Worm (Caenorhabditis elegans) whole organism, midembryonic: ENCODE data around the gene sid-2.

ENCODE experiments used
- T22C8.4 ChIP-seq: fragments of 200-800 bp; sonication (Bioruptor generic); IDR thresholded peaks from 2 replicates; pipeline ENCODE4 v1.3.6; 2022; ENCODE audit warnings: missing genetic modification characterization, missing compliant biosample characterization
- cog-1 ChIP-seq: sonication (generic microtip); optimal IDR thresholded peaks from 2 replicates; lab custom pipeline; 2016; ENCODE audit warnings: missing genetic modification characterization, missing compliant biosample characterization
- flt-1 ChIP-seq: fragments of 200-800 bp; sonication (Bioruptor generic); IDR thresholded peaks from 2 replicates; pipeline ENCODE4 v1.3.6; 2022; ENCODE audit warnings: missing genetic modification characterization, missing compliant biosample characterization
- klf-2 ChIP-seq: fragments of 200-800 bp; sonication (Bioruptor generic); conservative IDR thresholded peaks from 2 replicates; pipeline ENCODE4 v1.3.6; 2022; ENCODE audit warnings: missing genetic modification reagents, missing genetic modification characterization, missing compliant biosample characterization
- med-1 ChIP-seq: sonication (generic microtip); optimal IDR thresholded peaks from 2 replicates; lab custom pipeline; 2017; ENCODE audit warnings: missing genetic modification characterization, mild to moderate bottlenecking, missing compliant biosample characterization, antibody characterized with exemption, missing genetic modification reagents; ENCODE audit not compliant: insufficient read depth
- ref-1 ChIP-seq: fragments of 200-800 bp; sonication (Bioruptor generic); conservative IDR thresholded peaks from 2 replicates; pipeline ENCODE4 v1.3.6; 2022; ENCODE audit warnings: missing genetic modification reagents, missing genetic modification characterization, missing compliant biosample characterization
- tab-1 ChIP-seq: fragments of 200-800 bp; sonication (Bioruptor generic); IDR thresholded peaks from 2 replicates; pipeline ENCODE4 v1.3.6; 2022; ENCODE audit warnings: missing genetic modification characterization, missing compliant biosample characterization
- ztf-23 ChIP-seq: fragments of 200-800 bp; sonication (Bioruptor generic); IDR thresholded peaks from 2 replicates; pipeline ENCODE4 v1.3.6; 2022; ENCODE audit warnings: missing genetic modification reagents, missing genetic modification characterization, missing compliant biosample characterization
- ztf-29 ChIP-seq: fragments of 200-800 bp; sonication (Bioruptor generic); IDR thresholded peaks from 2 replicates; pipeline ENCODE4 v1.3.6; 2022; ENCODE audit warnings: missing genetic modification reagents, missing genetic modification characterization, missing compliant biosample characterization

sid-2 gene

DNA sequence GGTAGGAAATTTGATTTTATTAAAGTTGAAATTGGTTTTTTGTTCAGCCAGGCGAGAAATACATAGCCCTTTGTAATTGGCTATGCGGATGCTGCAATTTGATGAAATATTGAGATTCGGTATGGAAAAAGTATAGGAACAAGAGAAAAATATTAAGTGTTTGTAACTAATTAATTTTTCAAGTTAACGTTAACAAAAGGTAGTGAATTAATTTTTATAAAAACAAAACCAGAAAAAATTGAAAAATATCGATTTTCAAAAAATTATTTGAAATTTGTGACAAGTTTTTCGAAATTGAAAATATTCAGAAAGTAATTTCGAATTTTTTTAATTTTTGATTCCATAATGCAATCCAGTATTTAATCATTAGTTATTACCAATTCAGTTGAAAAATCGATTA, 52.3 kb downstream of the sid-2 start, which contains the start of gene W06F12.2:
W06F12.2 (minus strand) TSS at position 101 of the 400 bp plus-strand sequence.
- TF ChIP-seq ztf-23 (GFP tag; lab: Robert Waterston, UW) (no peak), ref-1 (GFP tag; lab: Robert Waterston, UW) (no peak), ztf-29 (GFP tag; lab: Robert Waterston, UW) (no peak), med-1 (GFP tag; lab: Kevin White, UChicago) (no peak), klf-2 (GFP tag; lab: Robert Waterston, UW) (no peak), tab-1 (no peak), flt-1 (no peak), T22C8.4 (GFP tag; lab: Robert Waterston, UW) (no peak), cog-1 (tag; lab: Kevin White, UChicago) (no peak)
